Worm (Caenorhabditis elegans) whole organism, L2 larva: ENCODE data around the gene gex-4.

Experiments
- elt-3 ChIP-seq: sonication (generic microtip); optimal IDR thresholded peaks from 2 replicates; lab custom pipeline; 2017; ENCODE audit warnings: missing biosample characterization, missing genetic modification characterization
- ztf-11 ChIP-seq: sonication (generic microtip); optimal IDR thresholded peaks from 2 replicates; lab custom pipeline; 2017; ENCODE audit warnings: missing biosample characterization, missing genetic modification characterization

ce11 chrIII:12250114-12250792, 31.8 kb upstream of the gex-4 start, which contains the start of the genes tim-1 and Y75B8A.23:
- TF ChIP-seq ztf-11 (tag; lab: Kevin White, UChicago), result no peak
- no peak for TF ChIP-seq elt-3 (tag; lab: Kevin White, UChicago)
